Worm (Caenorhabditis elegans): Measurements from ENCODE around the gene F14H12.7.
"Not testable (repeated sequence)": the region's sequence is repeated elsewhere in the genome, so short reads cannot be mapped to it uniquely, and the experiment has no call there.

The F14H12.7 gene

DNA sequence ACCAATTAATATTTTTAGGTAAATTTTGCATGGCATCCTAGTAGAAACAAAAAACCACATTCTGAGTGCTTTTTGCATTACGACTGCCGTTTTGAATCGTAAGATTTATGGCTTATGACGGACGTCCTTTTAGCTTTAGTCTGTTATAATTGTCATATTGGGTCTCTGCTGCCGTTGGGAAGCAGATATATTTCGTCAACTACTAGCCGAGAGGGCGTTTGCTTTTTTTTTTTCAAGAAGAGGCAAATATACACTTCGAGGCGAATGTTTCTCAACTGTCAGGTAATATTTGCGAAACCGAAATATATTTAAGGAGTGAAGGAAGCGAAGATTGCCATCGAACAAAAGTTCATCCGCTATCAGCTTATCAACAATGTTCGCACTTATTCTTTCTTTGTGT is 18.5 kb downstream of the F14H12.7 start, which contains the start of gene F14H12.3:
Gene F14H12.3, plus strand, starts transcription at position 301 of the 400 bp plus-strand sequence.
- TF ChIP-seq W03F9.2 (tag; optimal IDR thresholded peaks at IDR 0.05), result no peak
- TF ChIP-seq dao-5 (tag; optimal IDR thresholded peaks at IDR 0.05), result no peak
- no peak for TF ChIP-seq him-1 (tag; optimal IDR thresholded peaks at IDR 0.05)

DNA sequence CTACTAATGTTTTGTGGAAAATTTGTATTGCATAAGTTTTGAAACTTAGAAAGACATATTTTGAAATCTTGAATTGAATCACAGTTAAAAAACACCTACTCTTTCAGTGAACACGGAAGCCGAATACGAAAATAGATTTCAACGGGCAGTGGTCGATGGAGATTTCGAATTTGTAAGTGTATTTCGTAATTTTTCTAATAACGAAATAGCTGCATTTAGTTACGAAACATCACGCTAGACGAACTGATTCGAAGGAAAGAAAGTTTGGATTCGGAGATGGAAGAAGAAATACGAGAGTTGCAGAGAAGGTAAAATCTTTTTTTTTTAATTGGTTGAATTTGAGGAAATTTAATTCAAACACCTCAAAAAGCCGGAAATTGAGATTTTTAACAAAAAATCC is 19.7 kb downstream of the F14H12.7 start:
- no peak for TF ChIP-seq W03F9.2 (tag; optimal IDR thresholded peaks at IDR 0.05)
- TF ChIP-seq him-1 (tag; optimal IDR thresholded peaks at IDR 0.05), result no peak
- TF ChIP-seq dao-5 (tag; optimal IDR thresholded peaks at IDR 0.05), result no peak

- TF ChIP-seq dao-5, W03F9.2, him-1 (tag; optimal IDR thresholded peaks at IDR 0.05): not testable (repeated sequence)
These were observed 23.1 kb downstream of the F14H12.7 start, which contains the start of gene cst-1 for ce11 chrX:4339332-4339731. TSS of gene cst-1 (plus strand) at chrX:4339632.

- not testable (repeated sequence) for TF ChIP-seq W03F9.2, dao-5, him-1 (tag; optimal IDR thresholded peaks at IDR 0.05)
These were observed 26.5 kb downstream of the F14H12.7 start, which contains the start of gene cst-2 for ce11 chrX:4335950-4336349. TSS of gene cst-2 (minus strand) at chrX:4336050.

ce11 chrX:4332305-4332704 is 30.1 kb downstream of the F14H12.7 start, which contains the start of gene C24A8.6:
TSS of gene C24A8.6 (minus strand) at chrX:4332405.
- not testable (repeated sequence) for TF ChIP-seq W03F9.2, him-1, dao-5 (tag; optimal IDR thresholded peaks at IDR 0.05)

ce11 chrX:4328816-4329215 is 33.6 kb downstream of the F14H12.7 start, which contains the start of gene C24A8.5:
TSS of gene C24A8.5 (minus strand) at chrX:4328916.
- TF ChIP-seq W03F9.2 (tag; optimal IDR thresholded peaks at IDR 0.05), result no peak
- no peak for TF ChIP-seq him-1 (tag; optimal IDR thresholded peaks at IDR 0.05)

DNA sequence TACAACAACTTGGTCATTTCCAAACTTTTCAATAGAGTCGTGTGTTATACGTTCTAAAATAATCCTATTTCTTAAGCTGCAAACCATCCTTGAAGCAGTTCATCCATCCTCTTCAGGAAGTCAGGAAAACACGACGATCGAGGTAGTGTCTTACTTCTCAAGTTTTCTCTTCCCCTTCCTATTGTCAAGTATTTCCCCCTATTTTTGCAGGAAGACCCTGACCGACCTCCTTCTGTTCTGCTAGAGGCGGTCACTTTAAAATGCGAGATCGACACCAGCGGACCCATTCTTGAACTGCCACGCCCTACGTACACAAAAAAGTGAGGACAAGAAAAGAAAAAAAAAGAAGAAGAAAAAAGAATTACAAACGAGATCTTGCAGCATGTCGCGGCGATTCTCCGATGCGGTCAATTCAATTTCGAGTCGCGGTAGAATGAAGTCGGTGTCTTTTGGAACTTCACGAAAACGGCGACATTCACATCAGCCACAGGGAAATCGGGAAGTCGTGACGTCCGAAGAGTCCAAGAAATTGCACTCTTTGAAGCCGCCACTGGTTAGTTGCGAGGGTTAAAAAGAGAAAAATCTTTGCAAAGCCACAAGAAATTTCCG is 39.5 kb downstream of the F14H12.7 start:
- TF ChIP-seq him-1 (tag; optimal IDR thresholded peaks at IDR 0.05) (no peak), dao-5 (tag; optimal IDR thresholded peaks at IDR 0.05) (no peak), W03F9.2 (tag; optimal IDR thresholded peaks at IDR 0.05) (no peak)

DNA sequence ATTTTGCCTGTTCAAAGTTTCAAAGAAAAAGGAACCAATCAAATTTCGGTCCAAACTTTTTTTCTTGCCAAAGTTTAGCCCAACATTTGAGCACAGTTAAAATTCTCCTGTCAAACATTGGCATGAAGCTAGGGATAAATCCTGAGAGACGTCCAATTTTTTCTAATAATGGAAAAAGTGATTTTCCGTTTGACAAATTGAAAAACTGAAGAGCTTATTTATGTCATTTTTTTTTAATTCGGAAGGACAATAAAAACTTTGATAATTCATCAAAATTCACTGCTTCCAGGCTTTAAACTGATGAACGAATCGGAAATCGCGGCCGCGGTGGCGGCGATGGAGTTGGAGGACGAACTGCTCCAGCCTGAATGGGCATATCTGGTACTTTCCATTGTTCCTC is 41.9 kb downstream of the F14H12.7 start, which contains the start of gene dop-6:
Gene dop-6, plus strand, starts transcription at position 301 of the 400 bp plus-strand sequence.
- no peak for TF ChIP-seq W03F9.2 (tag; optimal IDR thresholded peaks at IDR 0.05)
- no peak for TF ChIP-seq dao-5 (tag; optimal IDR thresholded peaks at IDR 0.05)
- no peak for TF ChIP-seq him-1 (tag; optimal IDR thresholded peaks at IDR 0.05)

- TF ChIP-seq dao-5 (tag; optimal IDR thresholded peaks at IDR 0.05) (no peak), W03F9.2 (tag; optimal IDR thresholded peaks at IDR 0.05) (no peak), him-1 (tag; optimal IDR thresholded peaks at IDR 0.05) (no peak)
These were observed 45.3 kb downstream of the F14H12.7 start for ce11 chrX:4317095-4317494.

- TF ChIP-seq him-1 (tag; optimal IDR thresholded peaks at IDR 0.05) (no peak), W03F9.2 (tag; optimal IDR thresholded peaks at IDR 0.05) (no peak), dao-5 (tag; optimal IDR thresholded peaks at IDR 0.05) (no peak)
These were observed 47.5 kb downstream of the F14H12.7 start for ce11 chrX:4314939-4315338.

All from whole organism, L4/young adult.